In genomic region chr3L:19575650-19576049, dm6 we compare ENCODE assay signal across 1 fruit fly cellular context.
TF ChIP-seq lines count a peak whose summit lies in the region.

No protein-coding gene starts in this region.

TF ChIP-seq in whole organism, embryonic, 481 proteins besides CTCF, POLR2A, EP300 and RAD21 (continued from another document):
- TF ChIP-seq CG32772 (GFP tag; IDR thresholded peaks at IDR 0.05; lab: Robert Waterston, UW) (no peak), CG15514 (GFP tag; optimal IDR thresholded peaks at IDR 0.05; lab: Kevin White, UChicago) (no peak), sd (tag; optimal IDR thresholded peaks at IDR 0.05; lab: Kevin White, UChicago) (peak; percentile 64), bbx (GFP tag; IDR thresholded peaks at IDR 0.05; lab: Robert Waterston, UW; ENCODE audit: partially characterized antibody) (no peak), tna (GFP tag; IDR thresholded peaks at IDR 0.05; lab: Robert Waterston, UW; ENCODE audit: partially characterized antibody) (no peak), CG9876 (GFP tag; optimal IDR thresholded peaks at IDR 0.05; lab: Kevin White, UChicago) (no peak), usp (GFP tag; optimal IDR thresholded peaks at IDR 0.05; lab: Kevin White, UChicago) (no peak), CG16813 (GFP tag; IDR thresholded peaks at IDR 0.05; lab: Robert Waterston, UW; ENCODE audit: partially characterized antibody) (no peak), ranshi (GFP tag; IDR thresholded peaks at IDR 0.05; lab: Robert Waterston, UW) (no peak), MTF-1 (GFP tag; optimal IDR thresholded peaks at IDR 0.05; lab: Kevin White, UChicago; ENCODE audit: borderline replicate concordance) (peak; percentile 69), Gug (GFP tag; IDR thresholded peaks at IDR 0.05; lab: Robert Waterston, UW) (no peak), Bgb (GFP tag; IDR thresholded peaks at IDR 0.05; lab: Robert Waterston, UW; ENCODE audit: partially characterized antibody) (no peak), D19A (tag; optimal IDR thresholded peaks at IDR 0.05; lab: Kevin White, UChicago) (peak; percentile 8), CG34422 (GFP tag; IDR thresholded peaks at IDR 0.05; lab: Robert Waterston, UW) (no peak), crp (GFP tag; optimal IDR thresholded peaks at IDR 0.05; lab: Kevin White, UChicago) (no peak), CG11247 (GFP tag; IDR thresholded peaks at IDR 0.05; lab: Robert Waterston, UW) (no peak), CG17829 (tag; optimal IDR thresholded peaks at IDR 0.05; lab: Kevin White, UChicago) (no peak), sens-2 (GFP tag; IDR thresholded peaks at IDR 0.05; lab: Robert Waterston, UW) (no peak), Dll (GFP tag; IDR thresholded peaks at IDR 0.05; lab: Robert Waterston, UW; ENCODE audit: partially characterized antibody) (no peak), CG11695 (GFP tag; IDR thresholded peaks at IDR 0.05; lab: Robert Waterston, UW) (0 out of 3 replicates have a peak, but pooled peaks have one; percentile 38), CG33557 (GFP tag; optimal IDR thresholded peaks at IDR 0.05; lab: Kevin White, UChicago) (peak; percentile 58), caup (GFP tag; optimal IDR thresholded peaks at IDR 0.05; lab: Kevin White, UChicago; ENCODE audit: severe bottlenecking) (peak; percentile 34), CG14050 (GFP tag; IDR thresholded peaks at IDR 0.05; lab: Robert Waterston, UW) (peak; percentile 23; the same call in 2 of the 3 replicates), z (GFP tag; IDR thresholded peaks at IDR 0.05; lab: Robert Waterston, UW) (no peak), CG6175 (GFP tag; IDR thresholded peaks at IDR 0.05; lab: Robert Waterston, UW) (no peak), pzg (GFP tag; optimal IDR thresholded peaks at IDR 0.05; lab: Kevin White, UChicago) (no peak), nerfin-2 (GFP tag; IDR thresholded peaks at IDR 0.05; lab: Robert Waterston, UW; ENCODE audit: partially characterized antibody) (no peak), CG8359 (GFP tag; optimal IDR thresholded peaks at IDR 0.05; lab: Kevin White, UChicago; ENCODE audit: borderline replicate concordance) (peak; percentile 31), Rfx (GFP tag; IDR thresholded peaks at IDR 0.05; lab: Robert Waterston, UW) (peak; percentile 18; the same call in 1 of the 2 replicates), exex (tag; optimal IDR thresholded peaks at IDR 0.05; lab: Kevin White, UChicago) (no peak), dm (GFP tag; optimal IDR thresholded peaks at IDR 0.05; lab: Kevin White, UChicago) (no peak), scrt (GFP tag; optimal IDR thresholded peaks at IDR 0.05; lab: Kevin White, UChicago) (no peak), CG4820 (GFP tag; optimal IDR thresholded peaks at IDR 0.05; lab: Kevin White, UChicago) (no peak), croc (GFP tag; conservative IDR thresholded peaks at IDR 0.05; lab: Robert Waterston, UW) (no peak), Ssrp (tag; optimal IDR thresholded peaks at IDR 0.05; lab: Kevin White, UChicago) (no peak), Xbp1 (GFP tag; optimal IDR thresholded peaks at IDR 0.05; lab: Kevin White, UChicago) (no peak), Max (GFP tag; optimal IDR thresholded peaks at IDR 0.05; lab: Kevin White, UChicago) (no peak), CG12104 (GFP tag; optimal IDR thresholded peaks at IDR 0.05; lab: Kevin White, UChicago) (no peak), ato (GFP tag; IDR thresholded peaks at IDR 0.05; lab: Robert Waterston, UW; ENCODE audit: partially characterized antibody) (no peak), B-H2 (GFP tag; optimal IDR thresholded peaks at IDR 0.05; lab: Kevin White, UChicago) (no peak), grau (tag; optimal IDR thresholded peaks at IDR 0.05; lab: Kevin White, UChicago) (peak; percentile 5), gro (GFP tag; optimal IDR thresholded peaks at IDR 0.05; lab: Kevin White, UChicago) (no peak), ash1 (GFP tag; optimal IDR thresholded peaks at IDR 0.05; lab: Kevin White, UChicago) (no peak), Awh (GFP tag; IDR thresholded peaks at IDR 0.05; lab: Robert Waterston, UW) (0 out of 2 replicates have a peak, but pooled peaks have one; percentile 40), otp (GFP tag; IDR thresholded peaks at IDR 0.05; lab: Robert Waterston, UW) (no peak; the same call in 2 of the 3 replicates), eyg (GFP tag; optimal IDR thresholded peaks at IDR 0.05; lab: Kevin White, UChicago) (peak; percentile 35), CG1024 (GFP tag; IDR thresholded peaks at IDR 0.05; lab: Robert Waterston, UW) (peak; percentile 26; the same call in 1 of the 2 replicates), CG15479 (GFP tag; optimal IDR thresholded peaks at IDR 0.05; lab: Kevin White, UChicago) (no peak), Ptx1 (GFP tag; IDR thresholded peaks at IDR 0.05; lab: Robert Waterston, UW) (no peak), CG11456 (GFP tag; IDR thresholded peaks at IDR 0.05; lab: Robert Waterston, UW) (no peak), HmgD (GFP tag; optimal IDR thresholded peaks at IDR 0.05; lab: Kevin White, UChicago) (no peak), ssp (GFP tag; IDR thresholded peaks at IDR 0.05; lab: Robert Waterston, UW) (peak; percentile 16; the same call in 1 of the 2 replicates), CG12236 (GFP tag; optimal IDR thresholded peaks at IDR 0.05; lab: Kevin White, UChicago) (no peak), CG12299 (tag; optimal IDR thresholded peaks at IDR 0.05; lab: Kevin White, UChicago) (peak; percentile 16), so (GFP tag; IDR thresholded peaks at IDR 0.05; lab: Robert Waterston, UW) (0 out of 3 replicates have a peak, but pooled peaks have one; percentile 38), CG11560 (tag; IDR thresholded peaks at IDR 0.05; lab: Robert Waterston, UW) (no peak), gcm2 (GFP tag; optimal IDR thresholded peaks at IDR 0.05; lab: Kevin White, UChicago) (no peak), CG7556 (GFP tag; optimal IDR thresholded peaks at IDR 0.05; lab: Kevin White, UChicago) (peak; percentile 9), CG4360 (GFP tag; IDR thresholded peaks at IDR 0.05; lab: Robert Waterston, UW) (no peak), NK7.1 (GFP tag; optimal IDR thresholded peaks at IDR 0.05; lab: Kevin White, UChicago) (no peak), sens (GFP tag; lab: Kevin White, UChicago) (peak; percentile 83), CG1832 (GFP tag; optimal IDR thresholded peaks at IDR 0.05; lab: Kevin White, UChicago) (no peak), Lpt (GFP tag; optimal IDR thresholded peaks at IDR 0.05; lab: Kevin White, UChicago) (no peak), cad (GFP tag; optimal IDR thresholded peaks at IDR 0.05; lab: Kevin White, UChicago) (no peak), CG1603 (tag; optimal IDR thresholded peaks at IDR 0.05; lab: Kevin White, UChicago) (peak; percentile 73), Hand (GFP tag; optimal IDR thresholded peaks at IDR 0.05; lab: Kevin White, UChicago) (no peak), CG17802 (tag; optimal IDR thresholded peaks at IDR 0.05; lab: Kevin White, UChicago) (peak; percentile 48), her (GFP tag; optimal IDR thresholded peaks at IDR 0.05; lab: Kevin White, UChicago) (no peak), MESR4 (GFP tag; optimal IDR thresholded peaks at IDR 0.05; lab: Kevin White, UChicago) (no peak), h (optimal IDR thresholded peaks at IDR 0.05; lab: Kevin White, UChicago) (no peak), ftz-f1 (GFP tag; optimal IDR thresholded peaks at IDR 0.05; lab: Kevin White, UChicago) (peak; percentile 10), da (GFP tag; optimal IDR thresholded peaks at IDR 0.05; lab: Kevin White, UChicago) (peak; percentile 2), tap (tag; optimal IDR thresholded peaks at IDR 0.05; lab: Kevin White, UChicago) (peak; percentile 39), Fer3 (tag; optimal IDR thresholded peaks at IDR 0.05; lab: Kevin White, UChicago) (peak; percentile 18), gem (tag; optimal IDR thresholded peaks at IDR 0.05; lab: Kevin White, UChicago) (peak; percentile 50), CG2129 (GFP tag; IDR thresholded peaks at IDR 0.05; lab: Robert Waterston, UW; ENCODE audit: partially characterized antibody) (no peak), cwo (GFP tag; optimal IDR thresholded peaks at IDR 0.05; lab: Kevin White, UChicago) (no peak), CG10209 (GFP tag; optimal IDR thresholded peaks at IDR 0.05; lab: Kevin White, UChicago) (peak; percentile 57), Rx (GFP tag; IDR thresholded peaks at IDR 0.05; lab: Robert Waterston, UW) (no peak), Hmx (GFP tag; optimal IDR thresholded peaks at IDR 0.05; lab: Kevin White, UChicago) (no peak), CG10654 (GFP tag; optimal IDR thresholded peaks at IDR 0.05; lab: Kevin White, UChicago) (peak; percentile 8), br (optimal IDR thresholded peaks at IDR 0.05; lab: Kevin White, UChicago) (no peak), pros (GFP tag; optimal IDR thresholded peaks at IDR 0.05; lab: Kevin White, UChicago) (no peak), lab (GFP tag; optimal IDR thresholded peaks at IDR 0.05; lab: Kevin White, UChicago) (peak; percentile 57), Neu2 (GFP tag; optimal IDR thresholded peaks at IDR 0.05; lab: Kevin White, UChicago; ENCODE audit: borderline replicate concordance) (no peak), CG12659 (GFP tag; optimal IDR thresholded peaks at IDR 0.05; lab: Kevin White, UChicago) (no peak), CG15601 (tag; optimal IDR thresholded peaks at IDR 0.05; lab: Kevin White, UChicago) (peak; percentile 74), CG10979 (tag; optimal IDR thresholded peaks at IDR 0.05; lab: Kevin White, UChicago) (peak; percentile 20), ab (GFP tag; optimal IDR thresholded peaks at IDR 0.05; lab: Kevin White, UChicago) (no peak), Sox100B (GFP tag; optimal IDR thresholded peaks at IDR 0.05; lab: Kevin White, UChicago) (peak; percentile 47), ATbp (GFP tag; optimal IDR thresholded peaks at IDR 0.05; lab: Kevin White, UChicago) (peak; percentile 81), Spps (tag; optimal IDR thresholded peaks at IDR 0.05; lab: Kevin White, UChicago) (no peak), CG3847 (GFP tag; IDR thresholded peaks at IDR 0.05; lab: Robert Waterston, UW) (no peak), rib (GFP tag; IDR thresholded peaks at IDR 0.05; lab: Robert Waterston, UW) (no peak), unc-4 (GFP tag; IDR thresholded peaks at IDR 0.05; lab: Robert Waterston, UW; ENCODE audit: partially characterized antibody) (no peak), hkb (optimal IDR thresholded peaks at IDR 0.05; lab: Kevin White, UChicago) (no peak), hkb (GFP tag; IDR thresholded peaks at IDR 0.05; lab: Robert Waterston, UW) (no peak), CG1647 (GFP tag; optimal IDR thresholded peaks at IDR 0.05; lab: Kevin White, UChicago) (peak; percentile 39), emc (GFP tag; optimal IDR thresholded peaks at IDR 0.05; lab: Kevin White, UChicago) (no peak), schlank (tag; optimal IDR thresholded peaks at IDR 0.05; lab: Kevin White, UChicago) (no peak), pan (optimal IDR thresholded peaks at IDR 0.05; lab: Kevin White, UChicago) (no peak), pan (GFP tag; optimal IDR thresholded peaks at IDR 0.05 in 1 of 2, IDR thresholded peaks at IDR 0.05 in 1 of 2) (no peak), toy (GFP tag; IDR thresholded peaks at IDR 0.05; lab: Robert Waterston, UW) (no peak), stc (GFP tag; IDR thresholded peaks at IDR 0.05; lab: Robert Waterston, UW) (peak; percentile 32; the same call in 1 of the 2 replicates), CG2678 (tag; optimal IDR thresholded peaks at IDR 0.05; lab: Kevin White, UChicago) (peak; percentile 49), ewg (GFP tag; optimal IDR thresholded peaks at IDR 0.05; lab: Kevin White, UChicago) (no peak), CG6765 (GFP tag; optimal IDR thresholded peaks at IDR 0.05; lab: Kevin White, UChicago) (no peak), Dp (GFP tag; optimal IDR thresholded peaks at IDR 0.05; lab: Kevin White, UChicago) (no peak), CG18011 (GFP tag; optimal IDR thresholded peaks at IDR 0.05; lab: Kevin White, UChicago) (no peak), CrebB (tag; optimal IDR thresholded peaks at IDR 0.05; lab: Kevin White, UChicago) (peak; percentile 57), CG3065 (GFP tag; optimal IDR thresholded peaks at IDR 0.05; lab: Kevin White, UChicago) (no peak), zen (tag; optimal IDR thresholded peaks at IDR 0.05; lab: Kevin White, UChicago) (no peak), Sin3A (optimal IDR thresholded peaks at IDR 0.05; lab: Kevin White, UChicago) (no peak), Six4 (GFP tag; optimal IDR thresholded peaks at IDR 0.05; lab: Kevin White, UChicago) (no peak), kay (GFP tag; optimal IDR thresholded peaks at IDR 0.05; lab: Kevin White, UChicago) (no peak), CkIIα-i1 (GFP tag; IDR thresholded peaks at IDR 0.05; lab: Robert Waterston, UW) (no peak), en (GFP tag; optimal IDR thresholded peaks at IDR 0.05; lab: Kevin White, UChicago) (no peak), CG10366 (GFP tag; IDR thresholded peaks at IDR 0.05; lab: Robert Waterston, UW) (no peak), CG7745 (tag; optimal IDR thresholded peaks at IDR 0.05; lab: Kevin White, UChicago) (peak; percentile 63), prd (optimal IDR thresholded peaks at IDR 0.05; lab: Kevin White, UChicago) (no peak), prd (GFP tag; IDR thresholded peaks at IDR 0.05; lab: Robert Waterston, UW) (no peak), Bdp1 (GFP tag; optimal IDR thresholded peaks at IDR 0.05; lab: Kevin White, UChicago) (peak; percentile 19), yki (optimal IDR thresholded peaks at IDR 0.05; lab: Kevin White, UChicago) (no peak), CG12769 (tag; optimal IDR thresholded peaks at IDR 0.05; lab: Kevin White, UChicago) (peak; percentile 75), ham (GFP tag; IDR thresholded peaks at IDR 0.05; lab: Robert Waterston, UW) (no peak), wek (GFP tag; optimal IDR thresholded peaks at IDR 0.05; lab: Kevin White, UChicago) (peak; percentile 79), CG8944 (GFP tag; optimal IDR thresholded peaks at IDR 0.05; lab: Kevin White, UChicago) (no peak)
TF ChIP-seq in whole organism, embryonic: peak in this region for 165.
